Fruit fly (Drosophila melanogaster) whole organism, embryonic: ENCODE data around the gene Fpgs1.

ENCODE experiments used
- Atf6 ChIP-seq: fragments of 200-800 bp; sonication (Bioruptor generic); IDR thresholded peaks from 2 replicates; pipeline ENCODE4 v1.3.6; 2022; ENCODE audit warnings: missing biosample characterization, missing genetic modification characterization
- B-H2 ChIP-seq: fragments of 200-800 bp; sonication (Bioruptor generic); optimal IDR thresholded peaks from 2 replicates; lab custom pipeline; 2018; ENCODE audit warnings: missing biosample characterization, mild to moderate bottlenecking, missing genetic modification characterization
- CG10654 ChIP-seq: fragments of 200-800 bp; sonication (Bioruptor generic); optimal IDR thresholded peaks from 2 replicates; lab custom pipeline; 2016; ENCODE audit warnings: missing biosample characterization, missing genetic modification characterization
- CG12659 ChIP-seq: fragments of 200-800 bp; sonication (Bioruptor generic); optimal IDR thresholded peaks from 3 replicates; lab custom pipeline; 2017; ENCODE audit warnings: mild to moderate bottlenecking, missing biosample characterization, missing genetic modification reagents, missing genetic modification characterization
- CG12744 ChIP-seq: fragments of 200-800 bp; sonication (Bioruptor generic); optimal IDR thresholded peaks from 2 replicates; lab custom pipeline; 2016; ENCODE audit warnings: missing biosample characterization, missing genetic modification characterization
- CG12942 ChIP-seq: fragments of 200-800 bp; sonication (Bioruptor generic); optimal IDR thresholded peaks from 3 replicates; lab custom pipeline; 2016; ENCODE audit warnings: missing biosample characterization, missing genetic modification characterization
- CG13123 ChIP-seq: fragments of 200-800 bp; sonication (Bioruptor generic); optimal IDR thresholded peaks from 2 replicates; lab custom pipeline; 2016; ENCODE audit warnings: missing biosample characterization, missing genetic modification characterization
- CG13287 ChIP-seq: fragments of 200-800 bp; sonication (Bioruptor generic); IDR thresholded peaks from 2 replicates; pipeline ENCODE4 v1.3.6; 2022; ENCODE audit warnings: missing biosample characterization, missing genetic modification characterization; ENCODE audit not compliant: partially characterized antibody
- CG13775 ChIP-seq: fragments of 200-800 bp; sonication (Bioruptor generic); optimal IDR thresholded peaks from 3 replicates; lab custom pipeline; 2017; ENCODE audit warnings: missing biosample characterization, mild to moderate bottlenecking, missing genetic modification characterization
- CG31224 ChIP-seq: fragments of 200-800 bp; sonication (Bioruptor generic); IDR thresholded peaks from 2 replicates; pipeline ENCODE4 v1.3.6; 2022; ENCODE audit warnings: missing biosample characterization, missing genetic modification characterization
- CG31365 ChIP-seq: fragments of 200-800 bp; sonication (Bioruptor generic); optimal IDR thresholded peaks from 2 replicates; lab custom pipeline; 2018; ENCODE audit warnings: missing biosample characterization, mild to moderate bottlenecking, missing genetic modification characterization
- CG32532 ChIP-seq: fragments of 200-800 bp; sonication (Bioruptor generic); IDR thresholded peaks from 2 replicates; pipeline ENCODE4 v1.3.6; 2022; ENCODE audit warnings: missing biosample characterization, missing genetic modification characterization
- CG4360 ChIP-seq: fragments of 200-800 bp; sonication (Bioruptor generic); IDR thresholded peaks from 2 replicates; pipeline ENCODE4 v1.3.6; 2022; ENCODE audit warnings: missing biosample characterization, missing genetic modification characterization
- CG5953 ChIP-seq: fragments of 200-800 bp; sonication (Bioruptor generic); IDR thresholded peaks from 2 replicates; pipeline ENCODE4 v1.3.6; 2022; ENCODE audit warnings: missing biosample characterization, missing genetic modification characterization
- CG6175 ChIP-seq: fragments of 200-800 bp; sonication (Bioruptor generic); IDR thresholded peaks from 3 replicates; pipeline ENCODE4 v1.3.6; 2022; ENCODE audit warnings: missing biosample characterization, missing genetic modification characterization
- CG7745 ChIP-seq: fragments of 200-800 bp; sonication (Bioruptor generic); optimal IDR thresholded peaks from 2 replicates; lab custom pipeline; 2018; ENCODE audit warnings: missing biosample characterization, mild to moderate bottlenecking, missing genetic modification characterization, moderate library complexity
- CG7987 ChIP-seq: fragments of 200-800 bp; sonication (Bioruptor generic); optimal IDR thresholded peaks from 2 replicates; lab custom pipeline; 2018; ENCODE audit warnings: missing biosample characterization, mild to moderate bottlenecking, missing genetic modification characterization, moderate library complexity
- CG8924 ChIP-seq: fragments of 200-800 bp; optimal IDR thresholded peaks from 3 replicates; lab custom pipeline; 2019; ENCODE audit warnings: missing biosample characterization, mild to moderate bottlenecking, missing genetic modification characterization, moderate library complexity
- CTCF ChIP-seq: fragments of 200-800 bp; sonication (Bioruptor generic); optimal IDR thresholded peaks from 2 replicates; lab custom pipeline; 2017; ENCODE audit warnings: missing biosample characterization, mild to moderate bottlenecking, missing genetic modification characterization, moderate library complexity
- D19B ChIP-seq: fragments of 200-800 bp; sonication (Bioruptor generic); optimal IDR thresholded peaks from 2 replicates; lab custom pipeline; 2017; ENCODE audit warnings: missing biosample characterization, mild to moderate bottlenecking, missing genetic modification characterization
- Dip2 ChIP-seq: fragments of 200-800 bp; sonication (Bioruptor generic); IDR thresholded peaks from 2 replicates; pipeline ENCODE4 v1.3.6; 2022; ENCODE audit warnings: missing biosample characterization, missing genetic modification characterization
- Ets65A ChIP-seq: fragments of 200-800 bp; sonication (Bioruptor generic); peaks from one replicate; lab custom pipeline; 2016; ENCODE audit warnings: missing biosample characterization, missing genetic modification characterization
- Gug ChIP-seq: fragments of 200-800 bp; sonication (Bioruptor generic); IDR thresholded peaks from 4 replicates; pipeline ENCODE4 v1.3.6; 2022; ENCODE audit warnings: missing biosample characterization, missing genetic modification characterization
- HLH4C ChIP-seq: fragments of 200-800 bp; sonication (Bioruptor generic); IDR thresholded peaks from 3 replicates; pipeline ENCODE4 v1.3.6; 2022; ENCODE audit warnings: missing biosample characterization, missing genetic modification characterization; ENCODE audit not compliant: partially characterized antibody
- HLHmδ ChIP-seq: fragments of 200-800 bp; sonication (Bioruptor generic); optimal IDR thresholded peaks from 2 replicates; lab custom pipeline; 2018; ENCODE audit warnings: missing biosample characterization, mild to moderate bottlenecking, missing genetic modification characterization, moderate library complexity
- Hmr ChIP-seq: fragments of 200-800 bp; sonication (Bioruptor generic); optimal IDR thresholded peaks from 3 replicates; lab custom pipeline; 2017; ENCODE audit warnings: mild to moderate bottlenecking, missing biosample characterization, missing genetic modification reagents, missing genetic modification characterization
- Hmx ChIP-seq: fragments of 200-800 bp; sonication (Bioruptor generic); optimal IDR thresholded peaks from 2 replicates; lab custom pipeline; 2016; ENCODE audit warnings: missing biosample characterization, missing genetic modification characterization
- Kr ChIP-seq: fragments of 200-800 bp; sonication (Bioruptor generic); optimal IDR thresholded peaks from 2 replicates; lab custom pipeline; 2017; ENCODE audit warnings: missing biosample characterization, mild to moderate bottlenecking, missing genetic modification characterization
- Optix ChIP-seq: fragments of 200-800 bp; sonication (Bioruptor generic); IDR thresholded peaks from 3 replicates; pipeline ENCODE4 v1.3.6; 2022; ENCODE audit warnings: missing biosample characterization, missing genetic modification characterization
- Sin3A ChIP-seq: fragments of >200 bp; optimal IDR thresholded peaks from 2 replicates; lab custom pipeline; 2018
- Six4 ChIP-seq: fragments of 200-800 bp; sonication (Bioruptor generic); optimal IDR thresholded peaks from 2 replicates; lab custom pipeline; 2016; ENCODE audit warnings: missing biosample characterization, missing genetic modification characterization
- bsh ChIP-seq, 2 experiments: fragments of 200-800 bp; sonication (Bioruptor generic); optimal IDR thresholded peaks; 2 replicates each; lab custom pipeline; 2017 to 2018; ENCODE audit warnings: mild to moderate bottlenecking in 2 of 2, missing biosample characterization in 2 of 2, missing genetic modification characterization in 2 of 2, moderate library complexity in 1 of 2
- chif ChIP-seq, 2 experiments: fragments of 200-800 bp; sonication (Bioruptor generic); optimal IDR thresholded peaks; 3 replicates each; lab custom pipeline; 2016; ENCODE audit warnings: missing biosample characterization in 2 of 2, missing genetic modification characterization in 2 of 2
- crc ChIP-seq: fragments of 200-800 bp; sonication (Bioruptor generic); optimal IDR thresholded peaks from 2 replicates; lab custom pipeline; 2016; ENCODE audit warnings: missing biosample characterization, missing genetic modification characterization
- disco-r ChIP-seq: fragments of 200-800 bp; sonication (Bioruptor generic); optimal IDR thresholded peaks from 2 replicates; lab custom pipeline; 2016; ENCODE audit warnings: missing biosample characterization, missing genetic modification characterization
- dm ChIP-seq: fragments of 200-800 bp; sonication (Bioruptor generic); optimal IDR thresholded peaks from 3 replicates; lab custom pipeline; 2016; ENCODE audit warnings: missing biosample characterization, missing genetic modification characterization
- dmrt11E ChIP-seq: fragments of 200-800 bp; sonication (Bioruptor generic); optimal IDR thresholded peaks from 3 replicates; lab custom pipeline; 2018; ENCODE audit warnings: missing biosample characterization, mild to moderate bottlenecking, missing genetic modification characterization, moderate library complexity
- emc ChIP-seq: fragments of 200-800 bp; sonication (Bioruptor generic); optimal IDR thresholded peaks from 2 replicates; lab custom pipeline; 2016; ENCODE audit warnings: missing biosample characterization, missing genetic modification characterization
- eyg ChIP-seq: fragments of 200-800 bp; sonication (Bioruptor generic); optimal IDR thresholded peaks from 3 replicates; lab custom pipeline; 2016; ENCODE audit warnings: missing biosample characterization, missing genetic modification characterization
- grn ChIP-seq: fragments of 200-800 bp; sonication (Bioruptor generic); optimal IDR thresholded peaks from 3 replicates; lab custom pipeline; 2017; ENCODE audit warnings: missing biosample characterization, missing genetic modification characterization
- lola ChIP-seq, 3 experiments: fragments of >200 bp in 2 of 3; fragments of 200-800 bp in 1 of 3; sonication (Bioruptor generic) in 1 of 3; optimal IDR thresholded peaks; 2 replicates each; lab custom pipeline; 2017 to 2019; ENCODE audit warnings: missing biosample characterization in 3 of 3, missing genetic modification characterization in 3 of 3, mild to moderate bottlenecking in 1 of 3, moderate library complexity in 1 of 3
- mam ChIP-seq: fragments of 200-800 bp; sonication (Bioruptor generic); optimal IDR thresholded peaks from 3 replicates; lab custom pipeline; 2016; ENCODE audit warnings: missing biosample characterization, missing genetic modification characterization
- nom ChIP-seq: fragments of 200-800 bp; sonication (Bioruptor generic); optimal IDR thresholded peaks from 2 replicates; lab custom pipeline; 2017; ENCODE audit warnings: missing biosample characterization, missing genetic modification characterization, mild to moderate bottlenecking, moderate library complexity, missing genetic modification reagents
- otp ChIP-seq: fragments of 200-800 bp; sonication (Bioruptor generic); IDR thresholded peaks from 3 replicates; pipeline ENCODE4, ENCODE4 v1.3.6; 2022; ENCODE audit warnings: missing biosample characterization, missing genetic modification characterization
- pho ChIP-seq: fragments of 200-800 bp; sonication (Bioruptor generic); optimal IDR thresholded peaks from 2 replicates; lab custom pipeline; 2016; ENCODE audit warnings: missing biosample characterization, missing genetic modification characterization
- pita ChIP-seq: fragments of 200-800 bp; sonication (Bioruptor generic); optimal IDR thresholded peaks from 2 replicates; lab custom pipeline; 2017; ENCODE audit warnings: missing biosample characterization, mild to moderate bottlenecking, missing genetic modification characterization
- pros ChIP-seq: fragments of 200-800 bp; sonication (Bioruptor generic); optimal IDR thresholded peaks from 3 replicates; lab custom pipeline; 2019; ENCODE audit warnings: missing biosample characterization, mild to moderate bottlenecking, missing genetic modification characterization, moderate library complexity
- stwl ChIP-seq: fragments of 200-800 bp; sonication (Bioruptor generic); optimal IDR thresholded peaks from 3 replicates; lab custom pipeline; 2018; ENCODE audit warnings: missing biosample characterization, mild to moderate bottlenecking, missing genetic modification characterization, moderate library complexity
- tup ChIP-seq: fragments of 200-800 bp; sonication (Bioruptor generic); optimal IDR thresholded peaks from 2 replicates; lab custom pipeline; 2016; ENCODE audit warnings: missing biosample characterization, mild to moderate bottlenecking, missing genetic modification characterization, moderate library complexity
- vnd ChIP-seq: fragments of 200-800 bp; sonication (Bioruptor generic); IDR thresholded peaks from 3 replicates; pipeline ENCODE4 v1.3.6; 2022; ENCODE audit warnings: missing biosample characterization, missing genetic modification characterization; ENCODE audit not compliant: partially characterized antibody
- wek ChIP-seq: fragments of 200-800 bp; sonication (Bioruptor generic); optimal IDR thresholded peaks from 3 replicates; lab custom pipeline; 2018; ENCODE audit warnings: missing biosample characterization, mild to moderate bottlenecking, missing genetic modification characterization, moderate library complexity
- yki ChIP-seq: fragments of >200 bp; optimal IDR thresholded peaks from 3 replicates; lab custom pipeline; 2018

Fpgs1 gene

dm6 chrX:12574666-12575202, 36.9 kb upstream of the Fpgs1 start (continued):
- TF ChIP-seq CG31365 (tag; lab: Kevin White, UChicago) (no peak), Six4 (no peak), chif (GFP tag; optimal IDR thresholded peaks at IDR 0.05; lab: Kevin White, UChicago) (no peak), eyg (no peak), CG13287 (peak; percentile 44), D19B (GFP tag; lab: Kevin White, UChicago) (no peak), CTCF (GFP tag; lab: Kevin White, UChicago) (no peak), CG31224 (GFP tag; lab: Robert Waterston, UW) (no peak), bsh (GFP tag; optimal IDR thresholded peaks at IDR 0.05; lab: Kevin White, UChicago) (peak; percentile 6 to 96), disco-r (GFP tag; lab: Kevin White, UChicago) (no peak), HLH4C (GFP tag; lab: Robert Waterston, UW) (no peak), CG13775 (GFP tag; lab: Kevin White, UChicago) (no peak), CG4360 (GFP tag; lab: Robert Waterston, UW) (peak; percentile 76), nom (GFP tag; lab: Kevin White, UChicago) (peak; percentile 99), dmrt11E (tag; lab: Kevin White, UChicago) (no peak), dm (GFP tag; lab: Kevin White, UChicago) (no peak), Kr (GFP tag; lab: Kevin White, UChicago) (no peak), stwl (peak; percentile 11), CG5953 (no peak), B-H2 (no peak), Optix (no peak), Ets65A (GFP tag; lab: Kevin White, UChicago) (no peak), wek (GFP tag; lab: Kevin White, UChicago) (no peak), CG7745 (tag; lab: Kevin White, UChicago) (no peak), HLHmδ (GFP tag; lab: Kevin White, UChicago) (no peak), Atf6 (GFP tag; lab: Robert Waterston, UW) (no peak), Hmx (no peak), lola (GFP tag; optimal IDR thresholded peaks at IDR 0.05; lab: Kevin White, UChicago) (no peak), pho (GFP tag; lab: Kevin White, UChicago) (no peak), grn (GFP tag; lab: Kevin White, UChicago) (no peak), CG10654 (GFP tag; lab: Kevin White, UChicago) (no peak), mam (no peak), yki (lab: Kevin White, UChicago) (no peak), crc (no peak), CG8924 (peak; percentile 32), CG32532 (GFP tag; lab: Robert Waterston, UW) (peak; percentile 21; the same call in 1 of the 2 replicates), CG12659 (GFP tag; lab: Kevin White, UChicago) (no peak), pita (no peak), Gug (GFP tag; lab: Robert Waterston, UW) (no peak), CG12942 (GFP tag; lab: Kevin White, UChicago) (no peak), otp (no peak), Dip2 (GFP tag; lab: Robert Waterston, UW) (no peak), emc (no peak), Sin3A (no peak), tup (GFP tag; lab: Kevin White, UChicago) (no peak), CG6175 (GFP tag; lab: Robert Waterston, UW) (no peak), vnd (no peak), Hmr (GFP tag; lab: Kevin White, UChicago) (peak; percentile 7), CG12744 (GFP tag; lab: Kevin White, UChicago) (no peak), CG13123 (GFP tag; lab: Kevin White, UChicago) (no peak), CG7987 (GFP tag; lab: Kevin White, UChicago) (peak; percentile 77), pros (peak; percentile 98)
